Worm (Caenorhabditis elegans) whole organism, late embryonic: Measurements from ENCODE around the gene acs-6.

Source experiments
- ceh-14 ChIP-seq: sonication (generic microtip); optimal IDR thresholded peaks from 2 replicates; lab custom pipeline; 2016; ENCODE audit warnings: missing genotype, missing genetic modification characterization, missing compliant biosample characterization
- ceh-2 ChIP-seq: sonication (generic microtip); optimal IDR thresholded peaks from 2 replicates; lab custom pipeline; 2016; ENCODE audit warnings: missing genotype, missing genetic modification characterization, missing compliant biosample characterization
- hlh-13 ChIP-seq: fragments of 200-800 bp; sonication (Bioruptor generic); optimal IDR thresholded peaks from 2 replicates; lab custom pipeline; 2018; ENCODE audit warnings: mild to moderate bottlenecking, missing genetic modification characterization, missing compliant biosample characterization
- pha-4 ChIP-seq: fragments of 150-350 bp; optimal IDR thresholded peaks from 2 replicates; lab custom pipeline; 2018; ENCODE audit warnings: missing biosample characterization, missing genetic modification reagents, missing genetic modification characterization
- ztf-16 ChIP-seq: sonication (generic microtip); optimal IDR thresholded peaks from 2 replicates; lab custom pipeline; 2017; ENCODE audit warnings: missing genetic modification characterization, missing compliant biosample characterization

- TF ChIP-seq ceh-14 (tag; lab: Kevin White, UChicago), result peak; percentile 11
- TF ChIP-seq ztf-16, result no peak
- TF ChIP-seq pha-4, result no peak
- no peak for TF ChIP-seq hlh-13 (GFP tag; lab: Kevin White, UChicago)
- TF ChIP-seq ceh-2 (tag; lab: Kevin White, UChicago), result no peak
Measured at ce11 chrII:7031137-7031697, 30.6 kb upstream of the acs-6 start.
